Fruit fly (Drosophila melanogaster) whole organism, prepupa: ENCODE measurements around the gene Atat.

Source experiments
- Blimp-1 ChIP-seq: fragments of 200-800 bp; sonication (Bioruptor generic); optimal IDR thresholded peaks from 3 replicates; lab custom pipeline; 2017; ENCODE audit warnings: missing biosample characterization, missing genetic modification characterization, mild to moderate bottlenecking, moderate library complexity, missing genetic modification reagents
- CG10669 ChIP-seq: fragments of 200-800 bp; sonication (Bioruptor generic); optimal IDR thresholded peaks from 3 replicates; lab custom pipeline; 2018; ENCODE audit warnings: missing biosample characterization, mild to moderate bottlenecking, missing genetic modification characterization, moderate library complexity
- CG11294 ChIP-seq: fragments of 200-800 bp; sonication (Bioruptor generic); IDR thresholded peaks from 2 replicates; pipeline ENCODE4 v1.3.6; 2022; ENCODE audit warnings: missing biosample characterization, missing genetic modification characterization
- CG1621 ChIP-seq: fragments of 200-800 bp; sonication (Bioruptor generic); optimal IDR thresholded peaks from 3 replicates; lab custom pipeline; 2018; ENCODE audit warnings: missing biosample characterization, mild to moderate bottlenecking, missing genetic modification characterization
- CG32006 ChIP-seq: fragments of 200-800 bp; sonication (Bioruptor generic); optimal IDR thresholded peaks from 3 replicates; lab custom pipeline; 2017; ENCODE audit warnings: missing biosample characterization, mild to moderate bottlenecking, missing genetic modification characterization
- CG6163 ChIP-seq: fragments of 200-800 bp; sonication (Bioruptor generic); IDR thresholded peaks from 3 replicates; pipeline ENCODE4 v1.3.6; 2022; ENCODE audit warnings: missing biosample characterization, missing genetic modification characterization
- CG6276 ChIP-seq: fragments of 200-800 bp; sonication (Bioruptor generic); optimal IDR thresholded peaks from 2 replicates; lab custom pipeline; 2017; ENCODE audit warnings: missing biosample characterization, mild to moderate bottlenecking, missing genetic modification characterization
- CG7368 ChIP-seq: fragments of 200-800 bp; sonication (Bioruptor generic); optimal IDR thresholded peaks from 3 replicates; lab custom pipeline; 2016; ENCODE audit warnings: missing biosample characterization, missing genetic modification characterization
- CG8632 ChIP-seq: fragments of 200-800 bp; sonication (Bioruptor generic); optimal IDR thresholded peaks from 3 replicates; lab custom pipeline; 2016; ENCODE audit warnings: missing biosample characterization, missing genetic modification characterization
- Eip78C ChIP-seq: fragments of 200-800 bp; sonication (Bioruptor generic); peaks from one replicate; lab custom pipeline; 2016; ENCODE audit warnings: missing biosample characterization, missing genetic modification characterization
- Eip93F ChIP-seq: fragments of 200-800 bp; sonication (Bioruptor generic); optimal IDR thresholded peaks from 2 replicates; lab custom pipeline; 2016; ENCODE audit warnings: missing biosample characterization, mild to moderate bottlenecking, missing genetic modification characterization
- Ets21C ChIP-seq: fragments of 200-800 bp; sonication (Bioruptor generic); optimal IDR thresholded peaks from 3 replicates; lab custom pipeline; 2016; ENCODE audit warnings: missing biosample characterization, missing genetic modification characterization
- Gug ChIP-seq: fragments of 200-800 bp; sonication (Bioruptor generic); IDR thresholded peaks from 2 replicates; pipeline ENCODE4 v1.3.6; 2022; ENCODE audit warnings: missing biosample characterization, missing genetic modification characterization
- Hr4 ChIP-seq: fragments of 200-800 bp; sonication (Bioruptor generic); optimal IDR thresholded peaks from 3 replicates; lab custom pipeline; 2016; ENCODE audit warnings: missing biosample characterization, missing genetic modification characterization
- Lpt ChIP-seq: fragments of 200-800 bp; sonication (Bioruptor generic); optimal IDR thresholded peaks from 3 replicates; lab custom pipeline; 2016; ENCODE audit warnings: missing biosample characterization, missing genetic modification characterization
- OdsH ChIP-seq: fragments of 200-800 bp; sonication (Bioruptor generic); optimal IDR thresholded peaks from 3 replicates; lab custom pipeline; 2016; ENCODE audit warnings: missing biosample characterization, missing genetic modification characterization
- Sox14 ChIP-seq: fragments of 200-800 bp; sonication (Bioruptor generic); optimal IDR thresholded peaks from 3 replicates; lab custom pipeline; 2016; ENCODE audit warnings: missing biosample characterization, missing genetic modification characterization
- cyc ChIP-seq: fragments of 200-800 bp; sonication (Bioruptor generic); optimal IDR thresholded peaks from 3 replicates; lab custom pipeline; 2016; ENCODE audit warnings: missing biosample characterization, missing genetic modification characterization
- dsx ChIP-seq: fragments of 200-800 bp; optimal IDR thresholded peaks from 3 replicates; lab custom pipeline; 2019; ENCODE audit warnings: missing biosample characterization, mild to moderate bottlenecking, missing genetic modification characterization, moderate library complexity; ENCODE audit not compliant: poor library complexity, severe bottlenecking
- eg ChIP-seq: fragments of 200-800 bp; sonication (Bioruptor generic); IDR thresholded peaks from 3 replicates; pipeline ENCODE4 v1.3.6; 2022; ENCODE audit warnings: missing biosample characterization, missing genetic modification characterization
- fkh ChIP-seq: fragments of 200-800 bp; sonication (Bioruptor generic); optimal IDR thresholded peaks from 3 replicates; lab custom pipeline; 2017; ENCODE audit warnings: missing biosample characterization, mild to moderate bottlenecking, missing genetic modification characterization, moderate library complexity
- lz ChIP-seq: fragments of 200-800 bp; sonication (Bioruptor generic); optimal IDR thresholded peaks from 3 replicates; lab custom pipeline; 2016; ENCODE audit warnings: missing biosample characterization, missing genetic modification characterization
- pdm3 ChIP-seq: fragments of 200-800 bp; sonication (Bioruptor generic); optimal IDR thresholded peaks from 3 replicates; lab custom pipeline; 2016; ENCODE audit warnings: missing biosample characterization, missing genetic modification characterization
- salr ChIP-seq, 2 experiments: fragments of 200-800 bp; sonication (Bioruptor generic); optimal IDR thresholded peaks; 3 replicates each; lab custom pipeline; 2016 to 2018; ENCODE audit warnings: missing biosample characterization in 2 of 2, missing genetic modification characterization in 2 of 2, mild to moderate bottlenecking in 1 of 2
- spab ChIP-seq: fragments of 200-800 bp; sonication (Bioruptor generic); optimal IDR thresholded peaks from 2 replicates; lab custom pipeline; 2017; ENCODE audit warnings: missing biosample characterization, mild to moderate bottlenecking, missing genetic modification characterization, missing genetic modification reagents
- ss ChIP-seq, 2 experiments: fragments of 200-800 bp; sonication (Bioruptor generic); optimal IDR thresholded peaks; 2 replicates in 1 of 2; 3 replicates in 1 of 2; lab custom pipeline; 2017 to 2018; ENCODE audit warnings: mild to moderate bottlenecking in 2 of 2, missing biosample characterization in 2 of 2, missing genetic modification characterization in 2 of 2, moderate library complexity in 1 of 2
- svp ChIP-seq: fragments of 200-800 bp; sonication (Bioruptor generic); peaks from one replicate; lab custom pipeline; 2016; ENCODE audit warnings: missing biosample characterization, missing genetic modification characterization
- vri ChIP-seq: fragments of 200-800 bp; sonication (Bioruptor generic); optimal IDR thresholded peaks from 3 replicates; lab custom pipeline; 2016; ENCODE audit warnings: missing biosample characterization, mild to moderate bottlenecking, missing genetic modification characterization

The Atat gene

dm6 chr3L:9397156-9397555 is 29.4 kb downstream of the Atat start (continued):
- TF ChIP-seq CG6276 (GFP tag; lab: Kevin White, UChicago) (no peak), CG10669 (GFP tag; lab: Kevin White, UChicago) (no peak), CG11294 (GFP tag; lab: Robert Waterston, UW) (no peak), fkh (GFP tag; lab: Kevin White, UChicago) (peak; percentile 93), spab (GFP tag; lab: Kevin White, UChicago) (peak; percentile 23), cyc (GFP tag; lab: Kevin White, UChicago) (no peak), CG1621 (tag; lab: Kevin White, UChicago) (no peak)

DNA sequence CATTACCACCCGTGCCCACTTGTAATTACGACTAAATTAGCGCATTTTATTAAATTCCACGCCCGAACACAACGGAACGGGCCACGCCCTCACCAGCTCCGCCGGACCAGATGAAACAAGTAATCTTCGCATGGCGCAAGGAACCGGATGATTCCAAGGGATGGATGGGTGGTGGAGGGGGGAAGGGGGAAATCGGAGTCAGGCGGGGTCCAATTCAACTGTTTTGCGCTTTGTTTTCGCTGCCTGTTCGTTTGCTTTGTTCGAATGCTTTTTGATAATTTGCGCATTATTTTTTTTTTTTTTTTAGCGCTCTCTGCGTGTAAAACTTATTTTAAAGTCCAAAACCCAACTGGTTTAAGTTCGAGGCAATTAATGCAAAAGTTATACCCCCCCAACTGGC is 29.9 kb downstream of the Atat start:
- peak; percentile 21 for TF ChIP-seq Sox14
- peak in 1 of 2 experiments; percentile 19 for TF ChIP-seq ss (GFP tag; optimal IDR thresholded peaks at IDR 0.05; lab: Kevin White, UChicago)
- peak; percentile 40 for TF ChIP-seq svp (GFP tag; lab: Kevin White, UChicago)
- TF ChIP-seq dsx (GFP tag; lab: Kevin White, UChicago) = no peak
- peak; percentile 76 for TF ChIP-seq CG1621 (tag; lab: Kevin White, UChicago)
- TF ChIP-seq lz = no peak
- TF ChIP-seq CG8632 = no peak
- no peak for TF ChIP-seq Eip78C
- TF ChIP-seq Blimp-1 (GFP tag; lab: Kevin White, UChicago) = no peak
- no peak for TF ChIP-seq CG32006 (GFP tag; lab: Kevin White, UChicago)
- no peak for TF ChIP-seq salr (GFP tag; optimal IDR thresholded peaks at IDR 0.05; lab: Kevin White, UChicago)
- TF ChIP-seq CG7368 (GFP tag; lab: Kevin White, UChicago) = no peak
- TF ChIP-seq, all 60 proteins: peak for 4

- TF ChIP-seq CG6163 (GFP tag; lab: Robert Waterston, UW) (no peak), Eip78C (peak; percentile 29)
Observed at dm6 chr3L:9396038-9396437, 30.5 kb downstream of the Atat start.

DNA sequence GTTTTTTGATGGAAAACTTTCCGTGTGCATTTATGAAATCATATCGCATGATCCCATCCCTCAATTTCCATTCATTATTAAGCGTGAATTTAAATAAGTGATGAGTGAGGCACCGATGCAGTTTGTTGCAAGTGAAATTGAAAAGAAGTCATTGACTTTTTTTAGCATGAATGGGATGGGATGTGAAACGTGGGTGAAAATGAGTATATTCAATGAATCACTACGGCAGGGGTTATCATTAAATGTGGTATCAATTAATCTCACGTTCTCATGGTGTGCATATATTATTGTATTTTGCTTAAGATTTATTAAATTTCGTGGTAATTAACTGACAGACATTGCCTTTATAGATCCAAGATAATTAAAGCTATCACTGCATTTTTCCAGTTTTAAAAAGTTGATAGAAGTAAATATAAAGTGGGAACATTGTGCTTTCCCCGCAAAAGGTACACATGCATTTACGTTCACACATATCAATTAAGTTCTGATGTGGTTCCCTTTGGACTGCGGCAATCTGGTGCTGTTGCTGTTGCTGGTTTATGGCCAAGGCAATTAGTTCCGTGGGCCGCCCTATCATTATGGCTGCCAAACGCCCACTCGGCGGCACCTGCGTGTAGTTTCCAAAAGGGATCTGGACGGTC is 35.1 kb downstream of the Atat start:
- TF ChIP-seq svp (GFP tag; lab: Kevin White, UChicago) (peak; percentile 78), CG1621 (tag; lab: Kevin White, UChicago) (no peak)

DNA sequence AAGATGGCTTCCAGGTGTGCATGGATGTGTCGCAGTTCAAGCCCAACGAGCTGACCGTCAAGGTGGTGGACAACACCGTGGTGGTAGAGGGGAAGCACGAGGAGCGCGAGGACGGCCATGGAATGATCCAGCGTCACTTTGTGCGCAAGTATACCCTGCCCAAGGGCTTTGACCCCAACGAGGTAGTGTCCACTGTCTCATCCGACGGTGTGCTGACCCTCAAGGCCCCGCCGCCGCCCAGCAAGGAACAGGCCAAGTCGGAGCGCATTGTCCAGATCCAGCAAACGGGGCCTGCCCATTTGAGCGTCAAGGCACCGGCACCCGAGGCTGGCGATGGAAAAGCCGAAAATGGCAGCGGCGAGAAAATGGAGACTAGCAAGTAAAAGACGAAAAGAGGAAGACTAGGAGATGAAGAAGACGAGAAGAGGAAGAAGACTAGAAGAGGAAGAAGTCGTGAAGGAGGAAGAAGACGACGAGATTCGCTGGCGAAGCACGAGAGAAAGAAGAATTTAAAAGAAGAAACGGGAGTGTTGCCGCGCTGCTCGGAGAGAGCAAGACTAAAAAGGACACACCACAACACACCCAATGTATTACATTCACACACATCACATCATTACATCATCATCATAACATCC is 42.0 kb downstream of the Atat start:
- TF ChIP-seq OdsH (GFP tag; lab: Kevin White, UChicago) (no peak), CG7368 (GFP tag; lab: Kevin White, UChicago) (no peak), spab (GFP tag; lab: Kevin White, UChicago) (no peak), pdm3 (GFP tag; lab: Kevin White, UChicago) (no peak), salr (GFP tag; optimal IDR thresholded peaks at IDR 0.05; lab: Kevin White, UChicago) (no peak), Eip93F (GFP tag; lab: Kevin White, UChicago) (no peak), Lpt (GFP tag; lab: Kevin White, UChicago) (no peak), Ets21C (GFP tag; lab: Kevin White, UChicago) (no peak), Gug (GFP tag; lab: Robert Waterston, UW) (no peak), eg (GFP tag; lab: Robert Waterston, UW) (no peak), vri (no peak), Hr4 (GFP tag; lab: Kevin White, UChicago) (no peak)
